Worm (Caenorhabditis elegans) whole organism, L2 larva: ENCODE measurements around the gene marc-2.

Experiments used
- C34F6.9 ChIP-seq: fragments of 150-350 bp; optimal IDR thresholded peaks from 2 replicates; lab custom pipeline; 2014; ENCODE audit warnings: missing biosample characterization, missing genetic modification characterization
- F13H6.1 ChIP-seq: sonication (generic microtip); optimal IDR thresholded peaks from 2 replicates; lab custom pipeline; 2016; ENCODE audit warnings: missing genetic modification characterization, missing compliant biosample characterization
- R02D3.7 ChIP-seq: fragments of 150-350 bp; optimal IDR thresholded peaks from 2 replicates; lab custom pipeline; 2014; ENCODE audit warnings: missing biosample characterization, missing genetic modification characterization
- Y55F3AM.14 ChIP-seq: fragments of 200-800 bp; sonication (Bioruptor generic); optimal IDR thresholded peaks from 2 replicates; lab custom pipeline; 2018; ENCODE audit warnings: mild to moderate bottlenecking, missing genetic modification characterization, missing compliant biosample characterization
- ZK546.5 ChIP-seq: sonication (generic microtip); optimal IDR thresholded peaks from 2 replicates; lab custom pipeline; 2017; ENCODE audit warnings: missing biosample characterization, missing genetic modification characterization
- ama-1 ChIP-seq: fragments of 150-350 bp; optimal IDR thresholded peaks from 2 replicates; lab custom pipeline; 2018; ENCODE audit warnings: inconsistent platforms
- ceh-16 ChIP-seq: fragments of 150-350 bp; optimal IDR thresholded peaks from 2 replicates; lab custom pipeline; 2014; ENCODE audit warnings: missing biosample characterization, missing genetic modification characterization
- ceh-82 ChIP-seq: fragments of 150-350 bp; optimal IDR thresholded peaks from 2 replicates; lab custom pipeline; 2014; ENCODE audit warnings: missing biosample characterization, missing genetic modification characterization
- crh-2 ChIP-seq: sonication (generic microtip); optimal IDR thresholded peaks from 2 replicates; lab custom pipeline; 2017; ENCODE audit warnings: missing biosample characterization, missing genetic modification characterization
- egl-27 ChIP-seq: sonication (generic microtip); optimal IDR thresholded peaks from 3 replicates; lab custom pipeline; 2017; ENCODE audit warnings: missing biosample characterization, missing genetic modification reagents, missing genetic modification characterization
- elt-1 ChIP-seq: fragments of 150-350 bp; optimal IDR thresholded peaks from 2 replicates; lab custom pipeline; 2014; ENCODE audit warnings: missing biosample characterization, missing genetic modification characterization
- fos-1 ChIP-seq: fragments of 150-350 bp; optimal IDR thresholded peaks from 2 replicates; lab custom pipeline; 2014; ENCODE audit warnings: missing biosample characterization, missing genetic modification characterization
- gmeb-1 ChIP-seq: fragments of 150-350 bp; optimal IDR thresholded peaks from 2 replicates; lab custom pipeline; 2014; ENCODE audit warnings: missing biosample characterization, missing genetic modification characterization
- lin-13 ChIP-seq: fragments of 150-350 bp; optimal IDR thresholded peaks from 2 replicates; lab custom pipeline; 2014; ENCODE audit warnings: missing biosample characterization, missing genetic modification reagents, missing genetic modification characterization
- lin-39 ChIP-seq: fragments of 150-350 bp; optimal IDR thresholded peaks from 2 replicates; lab custom pipeline; 2014; ENCODE audit warnings: missing biosample characterization, missing genetic modification reagents, missing genetic modification characterization
- mab-5 ChIP-seq: fragments of 150-350 bp; optimal IDR thresholded peaks from 2 replicates; lab custom pipeline; 2014; ENCODE audit warnings: missing biosample characterization, missing genetic modification characterization
- mbf-1 ChIP-seq: sonication (generic microtip); optimal IDR thresholded peaks from 2 replicates; lab custom pipeline; 2017; ENCODE audit warnings: missing biosample characterization, missing genetic modification characterization
- nhr-10 ChIP-seq: sonication (generic microtip); optimal IDR thresholded peaks from 2 replicates; lab custom pipeline; 2017; ENCODE audit warnings: missing biosample characterization, missing genetic modification characterization
- nhr-12 ChIP-seq: fragments of 150-350 bp; optimal IDR thresholded peaks from 2 replicates; lab custom pipeline; 2014; ENCODE audit warnings: missing biosample characterization, missing genetic modification characterization
- nhr-129 ChIP-seq: fragments of 150-350 bp; optimal IDR thresholded peaks from 2 replicates; lab custom pipeline; 2014; ENCODE audit warnings: missing biosample characterization, missing genetic modification characterization
- nhr-21 ChIP-seq: fragments of 150-350 bp; optimal IDR thresholded peaks from 2 replicates; lab custom pipeline; 2014; ENCODE audit warnings: missing biosample characterization, missing genetic modification characterization
- nhr-23 ChIP-seq: fragments of 150-350 bp; optimal IDR thresholded peaks from 2 replicates; lab custom pipeline; 2014; ENCODE audit warnings: missing biosample characterization, missing genetic modification reagents, missing genetic modification characterization
- nhr-237 ChIP-seq: fragments of 150-350 bp; optimal IDR thresholded peaks from 2 replicates; lab custom pipeline; 2014; ENCODE audit warnings: missing biosample characterization, missing genetic modification characterization
- nhr-6 ChIP-seq: fragments of 150-350 bp; optimal IDR thresholded peaks from 2 replicates; lab custom pipeline; 2014; ENCODE audit warnings: missing biosample characterization, missing genetic modification characterization
- snpc-4 ChIP-seq: fragments of 150-350 bp; optimal IDR thresholded peaks from 2 replicates; lab custom pipeline; 2014; ENCODE audit warnings: missing biosample characterization, missing genetic modification characterization
- unc-39 ChIP-seq: fragments of 150-350 bp; optimal IDR thresholded peaks from 2 replicates; lab custom pipeline; 2014; ENCODE audit warnings: missing biosample characterization, missing genetic modification characterization
- unc-62 ChIP-seq: fragments of 150-350 bp; optimal IDR thresholded peaks from 2 replicates; lab custom pipeline; 2014; ENCODE audit warnings: missing biosample characterization, missing genetic modification reagents, missing genetic modification characterization
- zag-1 ChIP-seq: fragments of 150-350 bp; optimal IDR thresholded peaks from 2 replicates; lab custom pipeline; 2014; ENCODE audit warnings: missing biosample characterization, missing genetic modification characterization
- ztf-1 ChIP-seq: fragments of 200-800 bp; sonication (Bioruptor generic); conservative IDR thresholded peaks from 2 replicates; pipeline ENCODE4 v1.3.6; 2022; ENCODE audit warnings: missing genetic modification characterization, missing compliant biosample characterization
- ztf-11 ChIP-seq: sonication (generic microtip); optimal IDR thresholded peaks from 2 replicates; lab custom pipeline; 2017; ENCODE audit warnings: missing biosample characterization, missing genetic modification characterization
- ztf-4 ChIP-seq: fragments of 150-350 bp; optimal IDR thresholded peaks from 2 replicates; lab custom pipeline; 2014; ENCODE audit warnings: missing biosample characterization, missing genetic modification characterization

Gene marc-2

ce11 chrII:10658576-10659256 lies 2.1 kb downstream of the marc-2 start, which contains the start of the genes snu-13 and rsp-7 (continued):
- TF ChIP-seq nhr-237 (tag; lab: Kevin White, UChicago), result no peak
- TF ChIP-seq mbf-1 (tag; lab: Kevin White, UChicago), result no peak
- TF ChIP-seq nhr-23 (tag; lab: Kevin White, UChicago), result no peak
- TF ChIP-seq ama-1, result peak; percentile 15
- peak; percentile 12 for TF ChIP-seq snpc-4
- TF ChIP-seq lin-39 (tag; lab: Kevin White, UChicago), result no peak
- TF ChIP-seq ztf-1 (GFP tag; lab: Robert Waterston, UW), result no peak
- no peak for TF ChIP-seq nhr-10 (tag; lab: Kevin White, UChicago)
- no peak for TF ChIP-seq unc-39 (tag; lab: Kevin White, UChicago)
- no peak for TF ChIP-seq Y55F3AM.14 (GFP tag; lab: Kevin White, UChicago)
- TF ChIP-seq C34F6.9 (tag; lab: Kevin White, UChicago), result peak; percentile 87
- no peak for TF ChIP-seq zag-1 (tag; lab: Kevin White, UChicago)
- peak; percentile 55 for TF ChIP-seq F13H6.1 (tag; lab: Kevin White, UChicago)
- TF ChIP-seq ztf-4 (tag; lab: Kevin White, UChicago), result no peak
- TF ChIP-seq elt-1 (tag; lab: Kevin White, UChicago), result no peak
- TF ChIP-seq, all 48 proteins: peak for 19

ce11 chrII:10657632-10658108 lies 3.1 kb downstream of the marc-2 start, which contains the start of gene lact-3:
lact-3 (minus strand) TSS chrII:10657682.
- TF ChIP-seq nhr-12 (tag; lab: Kevin White, UChicago) (no peak), R02D3.7 (tag; lab: Kevin White, UChicago) (no peak), nhr-6 (tag; lab: Kevin White, UChicago) (no peak), nhr-129 (tag; lab: Kevin White, UChicago) (peak; percentile 0), crh-2 (tag; lab: Kevin White, UChicago) (peak; percentile 31), lin-13 (GFP tag; lab: Kevin White, UChicago) (no peak), gmeb-1 (tag; lab: Kevin White, UChicago) (no peak), fos-1 (tag; lab: Kevin White, UChicago) (peak; percentile 42), ZK546.5 (tag; lab: Kevin White, UChicago) (no peak), ceh-82 (tag; lab: Kevin White, UChicago) (no peak), nhr-10 (tag; lab: Kevin White, UChicago) (no peak), F13H6.1 (tag; lab: Kevin White, UChicago) (peak; percentile 32), ama-1 (no peak), nhr-237 (tag; lab: Kevin White, UChicago) (no peak)

ce11 chrII:10656395-10656794 lies 4.4 kb downstream of the marc-2 start:
- TF ChIP-seq unc-39 (tag; lab: Kevin White, UChicago) (no peak), fos-1 (tag; lab: Kevin White, UChicago) (peak; percentile 40)

ce11 chrII:10654435-10654834 lies 6.4 kb downstream of the marc-2 start:
- no peak for TF ChIP-seq nhr-21 (tag; lab: Kevin White, UChicago)
- TF ChIP-seq nhr-237 (tag; lab: Kevin White, UChicago), result no peak
- no peak for TF ChIP-seq unc-62 (GFP tag; lab: Kevin White, UChicago)
- no peak for TF ChIP-seq egl-27 (tag; lab: Kevin White, UChicago)

- TF ChIP-seq ama-1, result no peak
- peak; percentile 16 for TF ChIP-seq gmeb-1 (tag; lab: Kevin White, UChicago)
These were observed 7.2 kb downstream of the marc-2 start for ce11 chrII:10653559-10653958.

- TF ChIP-seq ceh-16 (tag; lab: Kevin White, UChicago), result no peak
- TF ChIP-seq ztf-11 (tag; lab: Kevin White, UChicago), result no peak
- no peak for TF ChIP-seq ztf-4 (tag; lab: Kevin White, UChicago)
- no peak for TF ChIP-seq mab-5 (tag; lab: Kevin White, UChicago)
- no peak for TF ChIP-seq nhr-23 (tag; lab: Kevin White, UChicago)
These were observed 8.7 kb downstream of the marc-2 start, which contains the start of gene nphp-1 for ce11 chrII:10652112-10652511. nphp-1 (minus strand) TSS chrII:10652256.
